Fruit fly (Drosophila melanogaster) whole organism, embryonic: ENCODE results near the gene Cpr65Aw.

Source experiments
- Abd-B ChIP-seq: fragments of 200-800 bp; sonication (Bioruptor generic); optimal IDR thresholded peaks from 2 replicates; lab custom pipeline; 2018; ENCODE audit warnings: missing biosample characterization, mild to moderate bottlenecking, missing genetic modification characterization, moderate library complexity
- Ada2b ChIP-seq: fragments of 200-800 bp; sonication (Bioruptor generic); IDR thresholded peaks from 2 replicates; pipeline ENCODE4 v1.3.6; 2022; ENCODE audit warnings: missing biosample characterization, missing genetic modification characterization
- CG12155 ChIP-seq: fragments of 200-800 bp; sonication (Bioruptor generic); optimal IDR thresholded peaks from 3 replicates; lab custom pipeline; 2016; ENCODE audit warnings: missing biosample characterization, missing genetic modification characterization
- CG12659 ChIP-seq: fragments of 200-800 bp; sonication (Bioruptor generic); optimal IDR thresholded peaks from 3 replicates; lab custom pipeline; 2017; ENCODE audit warnings: mild to moderate bottlenecking, missing biosample characterization, missing genetic modification reagents, missing genetic modification characterization
- CG12769 ChIP-seq: fragments of 200-800 bp; sonication (Bioruptor generic); optimal IDR thresholded peaks from 2 replicates; lab custom pipeline; 2019; ENCODE audit warnings: missing biosample characterization, mild to moderate bottlenecking, missing genetic modification characterization, moderate library complexity
- CG14441 ChIP-seq: fragments of 200-800 bp; sonication (Bioruptor generic); IDR thresholded peaks from 2 replicates; pipeline ENCODE4 v1.3.6; 2022; ENCODE audit warnings: missing biosample characterization, missing genetic modification characterization
- CG15269 ChIP-seq: fragments of 200-800 bp; sonication (Bioruptor generic); optimal IDR thresholded peaks from 2 replicates; lab custom pipeline; 2018; ENCODE audit warnings: missing biosample characterization, mild to moderate bottlenecking, missing genetic modification characterization, moderate library complexity
- CG15479 ChIP-seq: fragments of 200-800 bp; sonication (Bioruptor generic); optimal IDR thresholded peaks from 3 replicates; lab custom pipeline; 2019; ENCODE audit warnings: missing biosample characterization, mild to moderate bottlenecking, missing genetic modification characterization, moderate library complexity
- CG15601 ChIP-seq: fragments of 200-800 bp; sonication (Bioruptor generic); optimal IDR thresholded peaks from 3 replicates; lab custom pipeline; 2019; ENCODE audit warnings: missing biosample characterization, mild to moderate bottlenecking, missing genetic modification characterization, moderate library complexity
- CG2199 ChIP-seq: fragments of 200-800 bp; sonication (Bioruptor generic); IDR thresholded peaks from 3 replicates; pipeline ENCODE4 v1.3.6; 2022; ENCODE audit warnings: missing biosample characterization, missing genetic modification characterization
- CG2678 ChIP-seq: fragments of 200-800 bp; sonication (Bioruptor generic); optimal IDR thresholded peaks from 3 replicates; lab custom pipeline; 2019; ENCODE audit warnings: missing biosample characterization, mild to moderate bottlenecking, missing genetic modification characterization, moderate library complexity
- CG2889 ChIP-seq: fragments of 200-800 bp; sonication (Bioruptor generic); IDR thresholded peaks from 3 replicates; pipeline ENCODE4 v1.3.6; 2022; ENCODE audit warnings: missing biosample characterization, missing genetic modification characterization
- CG30403 ChIP-seq: fragments of 200-800 bp; sonication (Bioruptor generic); optimal IDR thresholded peaks from 3 replicates; lab custom pipeline; 2016; ENCODE audit warnings: missing biosample characterization, missing genetic modification characterization
- CG34422 ChIP-seq: fragments of 200-800 bp; sonication (Bioruptor generic); IDR thresholded peaks from 3 replicates; pipeline ENCODE4 v1.3.6; 2022; ENCODE audit warnings: missing biosample characterization, missing genetic modification characterization
- CG4707 ChIP-seq: fragments of 200-800 bp; sonication (Bioruptor generic); optimal IDR thresholded peaks from 2 replicates; lab custom pipeline; 2018; ENCODE audit warnings: missing biosample characterization, mild to moderate bottlenecking, missing genetic modification characterization, moderate library complexity
- CG5953 ChIP-seq: fragments of 200-800 bp; sonication (Bioruptor generic); IDR thresholded peaks from 2 replicates; pipeline ENCODE4 v1.3.6; 2022; ENCODE audit warnings: missing biosample characterization, missing genetic modification characterization
- CG7556 ChIP-seq: fragments of 200-800 bp; sonication (Bioruptor generic); optimal IDR thresholded peaks from 2 replicates; lab custom pipeline; 2017; ENCODE audit warnings: missing biosample characterization, mild to moderate bottlenecking, missing genetic modification characterization
- CG7839 ChIP-seq: fragments of 200-800 bp; sonication (Bioruptor generic); optimal IDR thresholded peaks from 3 replicates; lab custom pipeline; 2018; ENCODE audit warnings: missing biosample characterization, mild to moderate bottlenecking, missing genetic modification characterization, moderate library complexity
- CG8290 ChIP-seq, 3 experiments: fragments of 200-800 bp; sonication (Bioruptor generic); optimal IDR thresholded peaks; 2 replicates each; lab custom pipeline; 2016 to 2019; ENCODE audit warnings: missing biosample characterization in 3 of 3, missing genetic modification characterization in 3 of 3, mild to moderate bottlenecking in 2 of 3, moderate library complexity in 1 of 3
- CG9932 ChIP-seq: fragments of 200-800 bp; sonication (Bioruptor generic); IDR thresholded peaks from 2 replicates; pipeline ENCODE4 v1.3.6; 2022; ENCODE audit warnings: missing biosample characterization, missing genetic modification characterization
- Dad ChIP-seq: fragments of 200-800 bp; sonication (Bioruptor generic); optimal IDR thresholded peaks from 3 replicates; lab custom pipeline; 2016; ENCODE audit warnings: missing biosample characterization, missing genetic modification characterization
- Dip3 ChIP-seq: fragments of 200-800 bp; sonication (Bioruptor generic); optimal IDR thresholded peaks from 3 replicates; lab custom pipeline; 2016; ENCODE audit warnings: missing biosample characterization, missing genetic modification characterization
- Ets65A ChIP-seq: fragments of 200-800 bp; sonication (Bioruptor generic); peaks from one replicate; lab custom pipeline; 2016; ENCODE audit warnings: missing biosample characterization, missing genetic modification characterization
- Hmr ChIP-seq: fragments of 200-800 bp; sonication (Bioruptor generic); optimal IDR thresholded peaks from 3 replicates; lab custom pipeline; 2017; ENCODE audit warnings: mild to moderate bottlenecking, missing biosample characterization, missing genetic modification reagents, missing genetic modification characterization
- Hr51 ChIP-seq, 2 experiments: fragments of 200-800 bp; sonication (Bioruptor generic); optimal IDR thresholded peaks; 2 replicates in 1 of 2; 3 replicates in 1 of 2; lab custom pipeline; 2016 to 2018; ENCODE audit warnings: missing biosample characterization in 2 of 2, missing genetic modification characterization in 2 of 2, mild to moderate bottlenecking in 1 of 2, moderate library complexity in 1 of 2
- Med ChIP-seq: fragments of 200-800 bp; sonication (Bioruptor generic); peaks from one replicate; lab custom pipeline; 2016; ENCODE audit warnings: missing biosample characterization, missing genetic modification characterization, mild to moderate bottlenecking, inconsistent platforms, moderate library complexity
- Mes4 ChIP-seq: fragments of 200-800 bp; sonication (Bioruptor generic); optimal IDR thresholded peaks from 2 replicates; lab custom pipeline; 2016; ENCODE audit warnings: missing biosample characterization, missing genetic modification characterization
- NC2β ChIP-seq: fragments of 200-800 bp; sonication (Bioruptor generic); optimal IDR thresholded peaks from 2 replicates; lab custom pipeline; 2016; ENCODE audit warnings: missing biosample characterization, missing genetic modification characterization
- NfI ChIP-seq: fragments of 200-800 bp; sonication (Bioruptor generic); optimal IDR thresholded peaks from 3 replicates; lab custom pipeline; 2018; ENCODE audit warnings: missing biosample characterization, mild to moderate bottlenecking, missing genetic modification characterization, moderate library complexity
- Oli ChIP-seq: fragments of 200-800 bp; sonication (Bioruptor generic); optimal IDR thresholded peaks from 2 replicates; lab custom pipeline; 2018; ENCODE audit warnings: missing biosample characterization, mild to moderate bottlenecking, missing genetic modification characterization, moderate library complexity
- Ptx1 ChIP-seq: fragments of 200-800 bp; sonication (Bioruptor generic); IDR thresholded peaks from 2 replicates; pipeline ENCODE4 v1.3.6; 2022; ENCODE audit warnings: missing biosample characterization, missing genetic modification characterization
- abd-A ChIP-seq: fragments of 200-800 bp; sonication (Bioruptor generic); optimal IDR thresholded peaks from 3 replicates; lab custom pipeline; 2019; ENCODE audit warnings: missing biosample characterization, mild to moderate bottlenecking, missing genetic modification characterization, moderate library complexity
- ato ChIP-seq: fragments of 200-800 bp; sonication (Bioruptor generic); IDR thresholded peaks from 2 replicates; pipeline ENCODE4 v1.3.6; 2022; ENCODE audit warnings: missing biosample characterization, missing genetic modification characterization; ENCODE audit not compliant: partially characterized antibody
- caup ChIP-seq: fragments of 200-800 bp; sonication (Bioruptor generic); optimal IDR thresholded peaks from 3 replicates; lab custom pipeline; 2017; ENCODE audit warnings: missing biosample characterization, mild to moderate bottlenecking, missing genetic modification characterization, moderate library complexity; ENCODE audit not compliant: severe bottlenecking
- chinmo ChIP-seq: fragments of 200-800 bp; sonication (Bioruptor generic); IDR thresholded peaks from 4 replicates; pipeline ENCODE4 v1.3.6; 2022; ENCODE audit warnings: missing biosample characterization, missing genetic modification characterization; ENCODE audit not compliant: partially characterized antibody
- dpn ChIP-seq, 2 experiments: fragments of 200-800 bp; sonication (Bioruptor generic); optimal IDR thresholded peaks; 3 replicates each; lab custom pipeline; 2016; ENCODE audit warnings: missing biosample characterization in 2 of 2, missing genetic modification characterization in 2 of 2
- gem ChIP-seq: fragments of 200-800 bp; sonication (Bioruptor generic); optimal IDR thresholded peaks from 2 replicates; lab custom pipeline; 2019; ENCODE audit warnings: missing biosample characterization, mild to moderate bottlenecking, missing genetic modification characterization, moderate library complexity
- grau ChIP-seq: fragments of 200-800 bp; optimal IDR thresholded peaks from 3 replicates; lab custom pipeline; 2019; ENCODE audit warnings: missing biosample characterization, mild to moderate bottlenecking, missing genetic modification characterization, moderate library complexity
- hb ChIP-seq: fragments of 200-800 bp; sonication (Bioruptor generic); IDR thresholded peaks from 3 replicates; pipeline ENCODE4 v1.3.6; 2022; ENCODE audit warnings: missing biosample characterization, missing genetic modification characterization; ENCODE audit not compliant: partially characterized antibody
- jigr1 ChIP-seq: fragments of 200-800 bp; sonication (Bioruptor generic); IDR thresholded peaks from 3 replicates; pipeline ENCODE4 v1.3.6; 2022; ENCODE audit warnings: missing biosample characterization, missing genetic modification characterization
- otp ChIP-seq: fragments of 200-800 bp; sonication (Bioruptor generic); IDR thresholded peaks from 3 replicates; pipeline ENCODE4, ENCODE4 v1.3.6; 2022; ENCODE audit warnings: missing biosample characterization, missing genetic modification characterization
- pros ChIP-seq: fragments of 200-800 bp; sonication (Bioruptor generic); optimal IDR thresholded peaks from 3 replicates; lab custom pipeline; 2019; ENCODE audit warnings: missing biosample characterization, mild to moderate bottlenecking, missing genetic modification characterization, moderate library complexity
- row ChIP-seq: fragments of 200-800 bp; sonication (Bioruptor generic); IDR thresholded peaks from 3 replicates; pipeline ENCODE4 v1.3.6; 2022; ENCODE audit warnings: missing biosample characterization, missing genetic modification characterization
- sd ChIP-seq: fragments of 200-800 bp; sonication (Bioruptor generic); optimal IDR thresholded peaks from 3 replicates; lab custom pipeline; 2018; ENCODE audit warnings: missing biosample characterization, mild to moderate bottlenecking, missing genetic modification characterization, moderate library complexity
- sens ChIP-seq: fragments of 200-800 bp; sonication (Bioruptor generic); peaks from one replicate; lab custom pipeline; 2016; ENCODE audit warnings: missing biosample characterization, missing genetic modification characterization
- tgo ChIP-seq: fragments of 200-800 bp; sonication (Bioruptor generic); IDR thresholded peaks from 3 replicates; pipeline ENCODE4 v1.3.6; 2022; ENCODE audit warnings: missing biosample characterization, missing genetic modification characterization
- unpg ChIP-seq: fragments of 200-800 bp; sonication (Bioruptor generic); optimal IDR thresholded peaks from 3 replicates; lab custom pipeline; 2018; ENCODE audit warnings: missing biosample characterization, mild to moderate bottlenecking, missing genetic modification characterization, moderate library complexity

Cpr65Aw gene

DNA sequence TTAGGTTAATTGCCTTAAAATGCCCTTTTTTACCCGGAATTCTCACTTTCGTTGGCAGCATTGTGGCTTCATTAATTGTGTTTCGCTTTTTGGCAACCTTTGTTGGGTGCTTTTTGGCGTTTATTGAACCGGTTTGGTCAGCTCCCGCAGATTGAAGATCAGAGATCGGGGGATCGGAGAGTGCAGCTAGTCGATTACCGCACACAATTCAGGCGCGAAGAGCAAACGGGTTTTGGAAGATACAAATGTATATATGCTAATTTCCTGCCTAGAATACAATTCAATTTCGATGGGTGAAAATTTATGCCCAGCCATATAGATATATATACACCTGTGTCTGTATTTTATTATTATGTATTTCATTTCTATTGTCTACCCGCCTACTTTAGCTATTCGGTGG is 675 bp downstream of the Cpr65Aw start (continued):
- no peak for TF ChIP-seq caup (GFP tag; lab: Kevin White, UChicago)
- no peak for TF ChIP-seq CG2199 (GFP tag; lab: Robert Waterston, UW)
- TF ChIP-seq unpg = no peak
- no peak for TF ChIP-seq CG5953 (GFP tag; lab: Robert Waterston, UW)
- no peak for TF ChIP-seq Ada2b (GFP tag; lab: Robert Waterston, UW)
- TF ChIP-seq CG2889 = no peak
- TF ChIP-seq Dad (GFP tag; lab: Kevin White, UChicago) = no peak
- TF ChIP-seq sens (GFP tag; lab: Kevin White, UChicago) = peak; percentile 28
- no peak for TF ChIP-seq hb (GFP tag; lab: Robert Waterston, UW)
- TF ChIP-seq Mes4 (GFP tag; lab: Kevin White, UChicago) = no peak
- TF ChIP-seq CG15479 (GFP tag; lab: Kevin White, UChicago) = no peak
- TF ChIP-seq CG15601 = no peak
- TF ChIP-seq NC2β (GFP tag; lab: Kevin White, UChicago) = no peak
- TF ChIP-seq abd-A (tag; lab: Kevin White, UChicago) = peak; percentile 81
- no peak for TF ChIP-seq dpn (GFP tag; optimal IDR thresholded peaks at IDR 0.05; lab: Kevin White, UChicago)

DNA sequence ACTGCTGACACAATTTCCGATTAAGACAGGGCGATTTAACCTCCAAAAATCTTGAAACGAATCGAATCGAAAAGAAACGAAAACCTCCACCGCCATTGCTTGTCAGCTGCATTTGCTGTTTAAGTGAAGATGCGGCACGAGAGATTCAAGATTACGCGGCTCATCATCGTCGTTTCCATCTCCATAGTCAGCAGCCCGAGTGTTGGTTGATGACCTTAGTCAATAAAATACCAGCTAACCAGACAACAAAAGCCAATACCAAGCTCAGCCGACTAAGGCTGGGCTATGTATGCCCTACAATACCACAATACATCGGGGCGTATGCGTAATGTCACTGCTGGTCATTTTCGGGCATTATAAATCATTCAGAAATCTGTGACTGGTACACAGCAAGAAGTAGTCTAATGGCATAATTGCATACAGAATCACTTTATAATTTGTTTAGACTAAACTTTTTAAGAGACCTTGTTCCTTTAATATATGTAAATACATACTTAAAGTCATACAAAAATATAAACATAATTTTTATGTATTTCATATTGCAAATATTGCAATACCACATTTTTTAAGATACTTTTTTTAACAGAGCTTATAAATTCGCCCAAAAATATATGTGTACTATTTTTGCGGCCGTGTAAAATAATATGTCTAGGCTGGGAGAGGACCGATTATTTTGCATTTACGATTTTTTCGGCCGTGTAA is 1.3 kb downstream of the Cpr65Aw start:
- TF ChIP-seq NfI = no peak
- no peak for TF ChIP-seq Hmr
- TF ChIP-seq sd = peak; percentile 12
- peak; percentile 0 for TF ChIP-seq unpg
- TF ChIP-seq CG4707 (GFP tag; lab: Kevin White, UChicago) = no peak
- peak; percentile 39; the same call in 1 of the 2 replicates for TF ChIP-seq CG9932
- TF ChIP-seq ato (GFP tag; lab: Robert Waterston, UW) = no peak
- peak; percentile 82; the same call in 2 of the 4 replicates for TF ChIP-seq chinmo (GFP tag; lab: Robert Waterston, UW)
- TF ChIP-seq CG7839 (tag; lab: Kevin White, UChicago) = peak; percentile 33
- peak; percentile 8 for TF ChIP-seq Med (GFP tag; lab: Kevin White, UChicago)
- TF ChIP-seq Oli (tag; lab: Kevin White, UChicago) = peak; percentile 33
- TF ChIP-seq row (GFP tag; lab: Robert Waterston, UW) = 0 out of 3 replicates have a peak, but pooled peaks have one; percentile 22
- TF ChIP-seq Abd-B (GFP tag; lab: Kevin White, UChicago) = no peak
- no peak for TF ChIP-seq CG15269 (tag; lab: Kevin White, UChicago)
- TF ChIP-seq grau (tag; lab: Kevin White, UChicago) = peak; percentile 20
- TF ChIP-seq gem (tag; lab: Kevin White, UChicago) = peak; percentile 52
- TF ChIP-seq CG12659 (GFP tag; lab: Kevin White, UChicago) = peak; percentile 4
- TF ChIP-seq jigr1 (GFP tag; lab: Robert Waterston, UW) = no peak
- TF ChIP-seq Ptx1 (GFP tag; lab: Robert Waterston, UW) = peak; percentile 26; the same call in 1 of the 2 replicates
- 0 out of 3 replicates have a peak, but pooled peaks have one; percentile 10 for TF ChIP-seq otp
- peak; percentile 10 for TF ChIP-seq CG7556 (GFP tag; lab: Kevin White, UChicago)
- no peak for TF ChIP-seq CG34422
- TF ChIP-seq CG2678 (tag; lab: Kevin White, UChicago) = peak; percentile 21
- no peak for TF ChIP-seq Dip3 (GFP tag; lab: Kevin White, UChicago)
- peak; percentile 7 for TF ChIP-seq Ets65A (GFP tag; lab: Kevin White, UChicago)
- peak; percentile 24; the same call in 1 of the 2 replicates for TF ChIP-seq CG14441 (GFP tag; lab: Robert Waterston, UW)
- peak; percentile 14; the same call in 1 of the 3 replicates for TF ChIP-seq tgo (GFP tag; lab: Robert Waterston, UW)
- TF ChIP-seq pros (GFP tag; lab: Kevin White, UChicago) = peak; percentile 19
- TF ChIP-seq CG12769 = peak; percentile 17
- peak; percentile 2 for TF ChIP-seq CG30403 (GFP tag; lab: Kevin White, UChicago)
- no peak for TF ChIP-seq CG8290 (GFP tag; optimal IDR thresholded peaks at IDR 0.05; lab: Kevin White, UChicago)
- TF ChIP-seq CG8290 (tag; optimal IDR thresholded peaks at IDR 0.05; lab: Kevin White, UChicago) = peak in 1 of 2 experiments; percentile 35
- TF ChIP-seq CG12155 (GFP tag; lab: Kevin White, UChicago) = no peak
- TF ChIP-seq Hr51 (GFP tag; optimal IDR thresholded peaks at IDR 0.05; lab: Kevin White, UChicago) = peak in 1 of 2 experiments; percentile 47
